Worm (Caenorhabditis elegans): Measurements from ENCODE around the gene F45G2.9.

ce11 chrIII:13426036-13426435, 10.7 kb downstream of the F45G2.9 start, which contains the start of gene cope-1:
- no peak for TF ChIP-seq elt-2 (tag; optimal IDR thresholded peaks at IDR 0.05)
- no peak for TF ChIP-seq sox-4 (tag; optimal IDR thresholded peaks at IDR 0.05)
- no peak for TF ChIP-seq nhr-11 (tag; optimal IDR thresholded peaks at IDR 0.05)

Measured in whole organism, L1 larva.